Fruit fly (Drosophila melanogaster): ENCODE measurements around the gene CG13133.

DNA sequence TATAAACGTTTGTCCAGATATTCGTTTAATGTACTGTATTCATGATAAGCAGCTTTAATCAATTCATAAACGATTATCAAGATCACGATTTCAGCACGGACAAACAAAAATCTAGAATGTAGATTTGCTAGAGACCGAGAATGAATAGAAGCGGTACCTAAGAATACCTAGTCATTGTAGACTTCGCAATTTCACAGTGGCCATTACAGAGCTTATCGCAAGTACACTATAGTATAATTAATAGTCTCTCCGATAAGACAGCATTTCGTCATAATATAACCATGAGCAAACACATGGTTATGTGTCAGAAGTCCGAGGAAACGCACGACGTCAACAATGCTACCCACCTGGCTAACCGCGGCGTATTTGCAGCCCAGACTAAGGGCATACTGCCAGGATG lies 42.9 kb downstream of the CG13133 start, which contains the start of gene CG33301:
- TF ChIP-seq usp (GFP tag; optimal IDR thresholded peaks at IDR 0.05) (no peak), rgr (GFP tag; optimal IDR thresholded peaks at IDR 0.05) (no peak), Myc (optimal IDR thresholded peaks at IDR 0.05) (no peak)

Measured in whole organism, wandering third instar larva.